Fruit fly (Drosophila melanogaster) whole organism, embryonic: ENCODE results near the gene BORCS5.

Experiments
- CG10267 ChIP-seq: fragments of 200-800 bp; sonication (Bioruptor generic); optimal IDR thresholded peaks from 2 replicates; lab custom pipeline; 2018; ENCODE audit warnings: missing biosample characterization, mild to moderate bottlenecking, missing genetic modification characterization, moderate library complexity
- CG11085 ChIP-seq: fragments of 200-800 bp; sonication (Bioruptor generic); IDR thresholded peaks from 2 replicates; pipeline ENCODE4 v1.3.6; 2022; ENCODE audit warnings: missing biosample characterization, missing genetic modification characterization
- CG11695 ChIP-seq: fragments of 200-800 bp; sonication (Bioruptor generic); IDR thresholded peaks from 3 replicates; pipeline ENCODE4 v1.3.6; 2022; ENCODE audit warnings: missing biosample characterization, missing genetic modification characterization
- CG12236 ChIP-seq: fragments of 200-800 bp; sonication (Bioruptor generic); optimal IDR thresholded peaks from 2 replicates; lab custom pipeline; 2016; ENCODE audit warnings: missing biosample characterization, missing genetic modification characterization
- CG12744 ChIP-seq: fragments of 200-800 bp; sonication (Bioruptor generic); optimal IDR thresholded peaks from 2 replicates; lab custom pipeline; 2016; ENCODE audit warnings: missing biosample characterization, missing genetic modification characterization
- CG13894 ChIP-seq: fragments of 200-800 bp; sonication (Bioruptor generic); optimal IDR thresholded peaks from 3 replicates; lab custom pipeline; 2018; ENCODE audit warnings: missing biosample characterization, mild to moderate bottlenecking, missing genetic modification characterization, moderate library complexity
- CG14965 ChIP-seq: fragments of 200-800 bp; sonication (Bioruptor generic); optimal IDR thresholded peaks from 2 replicates; lab custom pipeline; 2016; ENCODE audit warnings: missing biosample characterization, missing genetic modification characterization, borderline replicate concordance
- CG1603 ChIP-seq: fragments of 200-800 bp; sonication (Bioruptor generic); optimal IDR thresholded peaks from 2 replicates; lab custom pipeline; 2019; ENCODE audit warnings: missing biosample characterization, mild to moderate bottlenecking, missing genetic modification characterization, moderate library complexity
- CG17186 ChIP-seq: fragments of 200-800 bp; sonication (Bioruptor generic); optimal IDR thresholded peaks from 3 replicates; lab custom pipeline; 2017; ENCODE audit warnings: missing biosample characterization, missing genetic modification reagents, missing genetic modification characterization
- CG17328 ChIP-seq: fragments of 200-800 bp; sonication (Bioruptor generic); IDR thresholded peaks from 2 replicates; pipeline ENCODE4 v1.3.6; 2022; ENCODE audit warnings: missing biosample characterization, missing genetic modification characterization
- CG2116 ChIP-seq: fragments of 200-800 bp; sonication (Bioruptor generic); optimal IDR thresholded peaks from 3 replicates; lab custom pipeline; 2018; ENCODE audit warnings: missing biosample characterization, mild to moderate bottlenecking, missing genetic modification characterization
- CG2129 ChIP-seq: fragments of 200-800 bp; sonication (Bioruptor generic); IDR thresholded peaks from 2 replicates; pipeline ENCODE4 v1.3.6; 2022; ENCODE audit warnings: missing biosample characterization, missing genetic modification characterization; ENCODE audit not compliant: partially characterized antibody
- CG2202 ChIP-seq: fragments of 200-800 bp; sonication (Bioruptor generic); optimal IDR thresholded peaks from 2 replicates; lab custom pipeline; 2018; ENCODE audit warnings: missing biosample characterization, mild to moderate bottlenecking, missing genetic modification characterization
- CG3163 ChIP-seq: fragments of 200-800 bp; sonication (Bioruptor generic); optimal IDR thresholded peaks from 3 replicates; lab custom pipeline; 2016; ENCODE audit warnings: missing biosample characterization, missing genetic modification characterization
- CG3407 ChIP-seq: fragments of 200-800 bp; sonication (Bioruptor generic); optimal IDR thresholded peaks from 2 replicates; lab custom pipeline; 2018; ENCODE audit warnings: missing biosample characterization, mild to moderate bottlenecking, missing genetic modification characterization
- CG5245 ChIP-seq: fragments of 200-800 bp; sonication (Bioruptor generic); optimal IDR thresholded peaks from 3 replicates; lab custom pipeline; 2016; ENCODE audit warnings: missing biosample characterization, missing genetic modification characterization
- CG5953 ChIP-seq: fragments of 200-800 bp; sonication (Bioruptor generic); IDR thresholded peaks from 2 replicates; pipeline ENCODE4 v1.3.6; 2022; ENCODE audit warnings: missing biosample characterization, missing genetic modification characterization
- CG6854 ChIP-seq: fragments of 200-800 bp; sonication (Bioruptor generic); optimal IDR thresholded peaks from 3 replicates; lab custom pipeline; 2017; ENCODE audit warnings: missing biosample characterization, mild to moderate bottlenecking, missing genetic modification characterization
- CG7357 ChIP-seq: fragments of 200-800 bp; sonication (Bioruptor generic); IDR thresholded peaks from 3 replicates; pipeline ENCODE4 v1.3.6; 2022; ENCODE audit warnings: missing biosample characterization, missing genetic modification characterization
- CG7963 ChIP-seq: fragments of 200-800 bp; sonication (Bioruptor generic); IDR thresholded peaks from 3 replicates; pipeline ENCODE4 v1.3.6; 2022; ENCODE audit warnings: missing biosample characterization, missing genetic modification characterization; ENCODE audit not compliant: partially characterized antibody
- CG8281 ChIP-seq: fragments of 200-800 bp; sonication (Bioruptor generic); optimal IDR thresholded peaks from 2 replicates; lab custom pipeline; 2018; ENCODE audit warnings: missing biosample characterization, mild to moderate bottlenecking, missing genetic modification characterization, moderate library complexity
- CG8944 ChIP-seq: fragments of 200-800 bp; sonication (Bioruptor generic); optimal IDR thresholded peaks from 3 replicates; lab custom pipeline; 2016; ENCODE audit warnings: missing biosample characterization, missing genetic modification characterization
- CTCF ChIP-seq: fragments of 200-800 bp; sonication (Bioruptor generic); optimal IDR thresholded peaks from 2 replicates; lab custom pipeline; 2017; ENCODE audit warnings: missing biosample characterization, mild to moderate bottlenecking, missing genetic modification characterization, moderate library complexity
- D ChIP-seq, 2 experiments: fragments of 200-800 bp in 1 of 2; fragments of >200 bp in 1 of 2; sonication (Bioruptor generic) in 1 of 2; optimal IDR thresholded peaks; 2 replicates in 1 of 2; 3 replicates in 1 of 2; lab custom pipeline; 2017; ENCODE audit warnings: mild to moderate bottlenecking in 1 of 2, missing biosample characterization in 1 of 2, missing genetic modification characterization in 1 of 2, missing genetic modification reagents in 1 of 2
- Dfd ChIP-seq, 2 experiments: fragments of >200 bp; optimal IDR thresholded peaks; 2 replicates each; lab custom pipeline; 2017; ENCODE audit warnings: missing biosample characterization in 2 of 2, missing genetic modification characterization in 2 of 2
- Dip2 ChIP-seq: fragments of 200-800 bp; sonication (Bioruptor generic); IDR thresholded peaks from 2 replicates; pipeline ENCODE4 v1.3.6; 2022; ENCODE audit warnings: missing biosample characterization, missing genetic modification characterization
- Jarid2 ChIP-seq: fragments of 200-800 bp; sonication (Bioruptor generic); optimal IDR thresholded peaks from 3 replicates; lab custom pipeline; 2017; ENCODE audit warnings: mild to moderate bottlenecking, missing biosample characterization, missing genetic modification reagents, missing genetic modification characterization
- TFAM ChIP-seq: fragments of 200-800 bp; sonication (Bioruptor generic); optimal IDR thresholded peaks from 2 replicates; lab custom pipeline; 2017; ENCODE audit warnings: missing biosample characterization, missing genetic modification characterization, inconsistent platforms
- Xbp1 ChIP-seq: fragments of 200-800 bp; sonication (Bioruptor generic); optimal IDR thresholded peaks from 3 replicates; lab custom pipeline; 2016; ENCODE audit warnings: missing biosample characterization, mild to moderate bottlenecking, missing genetic modification characterization
- abd-A ChIP-seq: fragments of 200-800 bp; sonication (Bioruptor generic); optimal IDR thresholded peaks from 3 replicates; lab custom pipeline; 2019; ENCODE audit warnings: missing biosample characterization, mild to moderate bottlenecking, missing genetic modification characterization, moderate library complexity
- cas ChIP-seq: fragments of 200-800 bp; sonication (Bioruptor generic); IDR thresholded peaks from 2 replicates; pipeline ENCODE4 v1.3.6; 2022; ENCODE audit warnings: missing biosample characterization, missing genetic modification characterization
- cg ChIP-seq: fragments of 200-800 bp; sonication (Bioruptor generic); optimal IDR thresholded peaks from 3 replicates; lab custom pipeline; 2019; ENCODE audit warnings: missing biosample characterization, mild to moderate bottlenecking, missing genetic modification characterization, moderate library complexity
- crp ChIP-seq, 2 experiments: fragments of 200-800 bp; sonication (Bioruptor generic); optimal IDR thresholded peaks; 2 replicates in 1 of 2; 3 replicates in 1 of 2; lab custom pipeline; 2017; ENCODE audit warnings: missing biosample characterization in 2 of 2, missing genetic modification characterization in 2 of 2, mild to moderate bottlenecking in 1 of 2, moderate library complexity in 1 of 2
- dati ChIP-seq: fragments of 200-800 bp; sonication (Bioruptor generic); IDR thresholded peaks from 2 replicates; pipeline ENCODE4 v1.3.6; 2022; ENCODE audit warnings: missing biosample characterization, missing genetic modification characterization
- emc ChIP-seq: fragments of 200-800 bp; sonication (Bioruptor generic); optimal IDR thresholded peaks from 2 replicates; lab custom pipeline; 2016; ENCODE audit warnings: missing biosample characterization, missing genetic modification characterization
- eve ChIP-seq, 2 experiments: fragments of >200 bp; optimal IDR thresholded peaks; 2 replicates each; lab custom pipeline; 2017; ENCODE audit warnings: missing biosample characterization in 2 of 2, missing genetic modification characterization in 2 of 2
- exex ChIP-seq: fragments of 200-800 bp; sonication (Bioruptor generic); optimal IDR thresholded peaks from 4 replicates; lab custom pipeline; 2018; ENCODE audit warnings: missing biosample characterization, mild to moderate bottlenecking, missing genetic modification characterization, moderate library complexity
- fd102C ChIP-seq: fragments of 200-800 bp; sonication (Bioruptor generic); optimal IDR thresholded peaks from 2 replicates; lab custom pipeline; 2018; ENCODE audit warnings: missing biosample characterization, mild to moderate bottlenecking, missing genetic modification characterization, moderate library complexity
- fd3F ChIP-seq: fragments of 200-800 bp; sonication (Bioruptor generic); optimal IDR thresholded peaks from 2 replicates; lab custom pipeline; 2018; ENCODE audit warnings: missing biosample characterization, mild to moderate bottlenecking, missing genetic modification characterization, moderate library complexity
- gsb-n ChIP-seq: fragments of 200-800 bp; sonication (Bioruptor generic); optimal IDR thresholded peaks from 3 replicates; lab custom pipeline; 2018; ENCODE audit warnings: missing biosample characterization, mild to moderate bottlenecking, missing genetic modification characterization
- hth ChIP-seq: fragments of >200 bp; optimal IDR thresholded peaks from 2 replicates; lab custom pipeline; 2017; ENCODE audit warnings: inconsistent platforms
- kah ChIP-seq: fragments of 200-800 bp; sonication (Bioruptor generic); optimal IDR thresholded peaks from 2 replicates; lab custom pipeline; 2018; ENCODE audit warnings: missing biosample characterization, mild to moderate bottlenecking, missing genetic modification characterization
- mld ChIP-seq: fragments of 200-800 bp; sonication (Bioruptor generic); IDR thresholded peaks from 3 replicates; pipeline ENCODE4 v1.3.6; 2022; ENCODE audit warnings: missing biosample characterization, missing genetic modification characterization; ENCODE audit not compliant: partially characterized antibody
- oc ChIP-seq: fragments of 200-800 bp; sonication (Bioruptor generic); optimal IDR thresholded peaks from 2 replicates; lab custom pipeline; 2018; ENCODE audit warnings: missing biosample characterization, mild to moderate bottlenecking, missing genetic modification characterization, moderate library complexity
- pho ChIP-seq: fragments of 200-800 bp; sonication (Bioruptor generic); optimal IDR thresholded peaks from 2 replicates; lab custom pipeline; 2016; ENCODE audit warnings: missing biosample characterization, missing genetic modification characterization
- sc ChIP-seq, 3 experiments: fragments of >200 bp in 2 of 3; fragments of 200-800 bp in 1 of 3; sonication (Bioruptor generic) in 1 of 3; optimal IDR thresholded peaks; 2 replicates in 2 of 3; 3 replicates in 1 of 3; lab custom pipeline; 2017; ENCODE audit warnings: mild to moderate bottlenecking in 1 of 3, missing biosample characterization in 1 of 3, missing genetic modification characterization in 1 of 3, missing genetic modification reagents in 1 of 3
- scrt ChIP-seq: fragments of 200-800 bp; sonication (Bioruptor generic); optimal IDR thresholded peaks from 2 replicates; lab custom pipeline; 2018; ENCODE audit warnings: missing biosample characterization, mild to moderate bottlenecking, missing genetic modification characterization, moderate library complexity
- sens ChIP-seq: fragments of 200-800 bp; sonication (Bioruptor generic); peaks from one replicate; lab custom pipeline; 2016; ENCODE audit warnings: missing biosample characterization, missing genetic modification characterization
- stc ChIP-seq: fragments of 200-800 bp; sonication (Bioruptor generic); IDR thresholded peaks from 2 replicates; pipeline ENCODE4 v1.3.6; 2022; ENCODE audit warnings: missing biosample characterization, missing genetic modification characterization
- ttk ChIP-seq: fragments of 200-800 bp; sonication (Bioruptor generic); IDR thresholded peaks from 2 replicates; pipeline ENCODE4 v2.1.2; 2022; ENCODE audit warnings: missing biosample characterization, missing genetic modification characterization
- vfl ChIP-seq: fragments of 200-800 bp; sonication (Bioruptor generic); optimal IDR thresholded peaks from 2 replicates; lab custom pipeline; 2016; ENCODE audit warnings: missing biosample characterization, missing genetic modification characterization

The BORCS5 gene

dm6 chrX:11885356-11885755 is 12.8 kb upstream of the BORCS5 start (continued):
- peak; percentile 33 for TF ChIP-seq Xbp1 (GFP tag; lab: Kevin White, UChicago)
- peak; percentile 24 for TF ChIP-seq CG6854 (GFP tag; lab: Kevin White, UChicago)
- no peak for TF ChIP-seq cas (GFP tag; lab: Robert Waterston, UW)
- TF ChIP-seq eve (GFP tag; optimal IDR thresholded peaks at IDR 0.05; lab: Kevin White, UChicago): no peak
- TF ChIP-seq sc (optimal IDR thresholded peaks at IDR 0.05; lab: Kevin White, UChicago): no peak
- no peak for TF ChIP-seq sc (GFP tag; optimal IDR thresholded peaks at IDR 0.05; lab: Kevin White, UChicago)
- TF ChIP-seq ttk: no peak
- no peak for TF ChIP-seq CG12236 (GFP tag; lab: Kevin White, UChicago)
- TF ChIP-seq Dip2 (GFP tag; lab: Robert Waterston, UW): no peak
- no peak for TF ChIP-seq fd102C (GFP tag; lab: Kevin White, UChicago)
- no peak for TF ChIP-seq CG12744 (GFP tag; lab: Kevin White, UChicago)
- peak; percentile 19; the same call in 1 of the 3 replicates for TF ChIP-seq CG11695 (GFP tag; lab: Robert Waterston, UW)
- TF ChIP-seq CG13894 (tag; lab: Kevin White, UChicago): peak; percentile 7
- no peak for TF ChIP-seq pho (GFP tag; lab: Kevin White, UChicago)
- no peak for TF ChIP-seq vfl (GFP tag; lab: Kevin White, UChicago)
- no peak for TF ChIP-seq CG5245 (GFP tag; lab: Kevin White, UChicago)
- TF ChIP-seq hth (lab: Kevin White, UChicago): no peak
- no peak for TF ChIP-seq oc (tag; lab: Kevin White, UChicago)
- no peak for TF ChIP-seq CG1603 (tag; lab: Kevin White, UChicago)
- no peak for TF ChIP-seq CG11085
- no peak for TF ChIP-seq TFAM (GFP tag; lab: Kevin White, UChicago)
- TF ChIP-seq CG3163 (GFP tag; lab: Kevin White, UChicago): no peak
- no peak for TF ChIP-seq dati (GFP tag; lab: Robert Waterston, UW)
- TF ChIP-seq abd-A (tag; lab: Kevin White, UChicago): no peak
- no peak for TF ChIP-seq CG7357 (GFP tag; lab: Robert Waterston, UW)
- peak; percentile 0 for TF ChIP-seq CG3407 (GFP tag; lab: Kevin White, UChicago)
- TF ChIP-seq CG7963: no peak
- TF ChIP-seq kah (GFP tag; lab: Kevin White, UChicago): no peak
- no peak for TF ChIP-seq crp (GFP tag; optimal IDR thresholded peaks at IDR 0.05; lab: Kevin White, UChicago)
- TF ChIP-seq CG17328: no peak
- TF ChIP-seq CG14965 (GFP tag; lab: Kevin White, UChicago): no peak
- peak; percentile 66 for TF ChIP-seq sens
- no peak for TF ChIP-seq cg (GFP tag; lab: Kevin White, UChicago)
- no peak for TF ChIP-seq D (optimal IDR thresholded peaks at IDR 0.05; lab: Kevin White, UChicago)
- no peak for TF ChIP-seq D (GFP tag; optimal IDR thresholded peaks at IDR 0.05; lab: Kevin White, UChicago)
- TF ChIP-seq fd3F (GFP tag; lab: Kevin White, UChicago): peak; percentile 48
- no peak for TF ChIP-seq Jarid2 (GFP tag; lab: Kevin White, UChicago)
- TF ChIP-seq CG8281 (tag; lab: Kevin White, UChicago): no peak
- peak; percentile 6 for TF ChIP-seq CG10267 (tag; lab: Kevin White, UChicago)
- no peak for TF ChIP-seq CG5953
- TF ChIP-seq CG2202: no peak
- TF ChIP-seq emc (GFP tag; lab: Kevin White, UChicago): no peak
- TF ChIP-seq gsb-n (tag; lab: Kevin White, UChicago): no peak
- peak; percentile 26 for TF ChIP-seq exex
- no peak for TF ChIP-seq Dfd (GFP tag; optimal IDR thresholded peaks at IDR 0.05; lab: Kevin White, UChicago)
- TF ChIP-seq stc: no peak
- TF ChIP-seq CG8944 (GFP tag; lab: Kevin White, UChicago): no peak
- no peak for TF ChIP-seq scrt (GFP tag; lab: Kevin White, UChicago)
- no peak for TF ChIP-seq CG2116 (GFP tag; lab: Kevin White, UChicago)
- TF ChIP-seq CG17186: no peak
- TF ChIP-seq CTCF (GFP tag; lab: Kevin White, UChicago): no peak
- TF ChIP-seq mld (GFP tag; lab: Robert Waterston, UW): no peak
- no peak for TF ChIP-seq CG2129 (GFP tag; lab: Robert Waterston, UW)
